Worm (Caenorhabditis elegans) whole organism, L2 larva: Measurements from ENCODE around the gene pyr-1.

Experiments used
- aly-2 ChIP-seq: fragments of 150-350 bp; optimal IDR thresholded peaks from 2 replicates; lab custom pipeline; 2014; ENCODE audit warnings: missing biosample characterization, missing genetic modification characterization
- elt-3 ChIP-seq: sonication (generic microtip); optimal IDR thresholded peaks from 2 replicates; lab custom pipeline; 2017; ENCODE audit warnings: missing biosample characterization, missing genetic modification characterization
- lsy-2 ChIP-seq, 2 experiments: fragments of 150-350 bp in 1 of 2; sonication (generic microtip) in 1 of 2; optimal IDR thresholded peaks; 2 replicates each; lab custom pipeline; 2014 to 2017; ENCODE audit warnings: missing biosample characterization in 2 of 2, missing genetic modification characterization in 2 of 2
- snpc-4 ChIP-seq: fragments of 150-350 bp; optimal IDR thresholded peaks from 2 replicates; lab custom pipeline; 2014; ENCODE audit warnings: missing biosample characterization, missing genetic modification characterization

DNA sequence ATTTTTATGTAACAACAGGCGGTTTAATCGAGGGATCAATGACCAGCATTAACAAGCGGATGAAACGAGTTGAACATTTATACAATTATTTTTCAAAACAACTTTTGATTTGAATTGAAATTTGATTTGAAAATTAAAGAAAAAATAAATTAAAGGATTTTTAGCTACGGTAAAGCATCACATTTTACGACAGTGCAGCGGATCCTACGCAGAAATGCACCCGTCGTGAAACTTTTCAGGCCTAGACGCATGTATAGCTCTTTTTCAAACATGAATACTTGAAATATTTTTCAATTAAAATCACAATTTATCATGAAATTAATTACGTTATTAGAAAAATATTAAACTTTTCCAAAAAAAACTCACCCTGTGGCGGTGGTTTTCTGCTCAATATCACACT, 50.1 kb downstream of the pyr-1 start:
- TF ChIP-seq lsy-2 (tag; optimal IDR thresholded peaks at IDR 0.05; lab: Kevin White, UChicago), result peak in 1 of 2 experiments; percentile 86
- no peak for TF ChIP-seq snpc-4
- TF ChIP-seq elt-3 (tag; lab: Kevin White, UChicago), result no peak
- TF ChIP-seq aly-2, result no peak
